Worm (Caenorhabditis elegans) whole organism, mixed stage, embryonic: ENCODE measurements around the gene atp-5.

Experiments
- M03D4.4 ChIP-seq: sonication (generic microtip); optimal IDR thresholded peaks from 2 replicates; lab custom pipeline; 2017; ENCODE audit warnings: mild to moderate bottlenecking, missing genetic modification characterization, missing compliant biosample characterization
- blmp-1 ChIP-seq: fragments of 150-350 bp; optimal IDR thresholded peaks from 2 replicates; lab custom pipeline; 2014; ENCODE audit warnings: missing biosample characterization, missing genetic modification characterization
- elt-3 ChIP-seq: fragments of 150-350 bp; optimal IDR thresholded peaks from 2 replicates; lab custom pipeline; 2014; ENCODE audit warnings: missing biosample characterization, missing genetic modification characterization
- lin-13 ChIP-seq: fragments of 150-350 bp; optimal IDR thresholded peaks from 2 replicates; lab custom pipeline; 2014; ENCODE audit warnings: missing biosample characterization, missing genetic modification characterization
- lsy-2 ChIP-seq: fragments of 150-350 bp; optimal IDR thresholded peaks from 2 replicates; lab custom pipeline; 2014; ENCODE audit warnings: missing biosample characterization, missing genetic modification characterization
- mab-5 ChIP-seq: fragments of 150-350 bp; optimal IDR thresholded peaks from 2 replicates; lab custom pipeline; 2014; ENCODE audit warnings: missing biosample characterization, missing genetic modification characterization
- mep-1 ChIP-seq: fragments of 150-350 bp; optimal IDR thresholded peaks from 2 replicates; lab custom pipeline; 2017; ENCODE audit warnings: missing biosample characterization, missing genetic modification reagents, missing genetic modification characterization, inconsistent platforms
- nhr-12 ChIP-seq: fragments of 150-350 bp; optimal IDR thresholded peaks from 2 replicates; lab custom pipeline; 2014; ENCODE audit warnings: missing biosample characterization, missing genetic modification characterization
- nhr-237 ChIP-seq: fragments of 150-350 bp; optimal IDR thresholded peaks from 2 replicates; lab custom pipeline; 2014; ENCODE audit warnings: missing biosample characterization, missing genetic modification characterization
- pha-4 ChIP-seq: fragments of 150-350 bp; optimal IDR thresholded peaks from 2 replicates; lab custom pipeline; 2018; ENCODE audit warnings: missing biosample characterization, missing genetic modification reagents, missing genetic modification characterization
- snpc-4 ChIP-seq: fragments of 150-350 bp; optimal IDR thresholded peaks from 2 replicates; lab custom pipeline; 2014; ENCODE audit warnings: missing biosample characterization, missing genetic modification characterization
- unc-62 ChIP-seq: fragments of 150-350 bp; optimal IDR thresholded peaks from 2 replicates; lab custom pipeline; 2014; ENCODE audit warnings: missing biosample characterization, missing genetic modification reagents, missing genetic modification characterization
- ztf-11 ChIP-seq: fragments of 150-350 bp; optimal IDR thresholded peaks from 2 replicates; lab custom pipeline; 2014; ENCODE audit warnings: missing biosample characterization, missing genetic modification characterization

DNA sequence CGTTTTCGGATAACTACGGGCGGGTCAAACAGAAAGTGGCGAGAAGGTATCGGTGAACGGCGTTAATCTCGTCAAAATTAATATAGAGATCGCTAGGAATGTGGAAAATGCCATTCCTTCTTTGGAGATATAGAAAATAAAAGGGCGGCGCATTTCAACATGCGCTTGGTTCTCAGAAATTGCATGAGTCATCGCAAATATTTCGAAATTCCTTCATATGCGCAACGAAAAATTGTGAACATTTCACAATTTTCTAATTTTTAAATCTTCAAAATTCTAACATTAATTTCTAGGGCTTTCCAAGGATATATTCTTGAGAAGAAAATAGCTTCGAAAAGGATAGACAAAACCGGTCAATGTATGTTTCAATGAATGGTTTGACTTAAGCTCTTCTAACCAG lies 44.8 kb downstream of the atp-5 start:
- no peak for TF ChIP-seq ztf-11 (tag; lab: Kevin White, UChicago)
- TF ChIP-seq elt-3 (tag; lab: Kevin White, UChicago): no peak
- TF ChIP-seq snpc-4 (tag; lab: Kevin White, UChicago): no peak
- TF ChIP-seq pha-4 (tag; lab: Kevin White, UChicago): no peak
- TF ChIP-seq unc-62 (GFP tag; lab: Kevin White, UChicago): no peak
- TF ChIP-seq nhr-12 (tag; lab: Kevin White, UChicago): no peak
- TF ChIP-seq M03D4.4 (tag; lab: Kevin White, UChicago): no peak
- no peak for TF ChIP-seq lin-13 (tag; lab: Kevin White, UChicago)
- TF ChIP-seq blmp-1 (tag; lab: Kevin White, UChicago): no peak
- no peak for TF ChIP-seq mab-5
- TF ChIP-seq mep-1 (tag; lab: Kevin White, UChicago): no peak
- no peak for TF ChIP-seq lsy-2 (tag; lab: Kevin White, UChicago)
- TF ChIP-seq nhr-237 (tag; lab: Kevin White, UChicago): no peak
